Worm (Caenorhabditis elegans) whole organism, L2 larva: ENCODE measurements around the gene tmem-17.

ENCODE experiments used
- C34F6.9 ChIP-seq: fragments of 150-350 bp; optimal IDR thresholded peaks from 2 replicates; lab custom pipeline; 2014; ENCODE audit warnings: missing biosample characterization, missing genetic modification characterization
- F13H6.1 ChIP-seq: sonication (generic microtip); optimal IDR thresholded peaks from 2 replicates; lab custom pipeline; 2016; ENCODE audit warnings: missing genetic modification characterization, missing compliant biosample characterization
- R02D3.7 ChIP-seq: fragments of 150-350 bp; optimal IDR thresholded peaks from 2 replicates; lab custom pipeline; 2014; ENCODE audit warnings: missing biosample characterization, missing genetic modification characterization
- Y55F3AM.14 ChIP-seq: fragments of 200-800 bp; sonication (Bioruptor generic); optimal IDR thresholded peaks from 2 replicates; lab custom pipeline; 2018; ENCODE audit warnings: mild to moderate bottlenecking, missing genetic modification characterization, missing compliant biosample characterization
- alr-1 ChIP-seq: fragments of 150-350 bp; optimal IDR thresholded peaks from 2 replicates; lab custom pipeline; 2014; ENCODE audit warnings: missing biosample characterization, missing genetic modification characterization
- aly-2 ChIP-seq: fragments of 150-350 bp; optimal IDR thresholded peaks from 2 replicates; lab custom pipeline; 2014; ENCODE audit warnings: missing biosample characterization, missing genetic modification characterization
- ama-1 ChIP-seq: fragments of 150-350 bp; optimal IDR thresholded peaks from 2 replicates; lab custom pipeline; 2018; ENCODE audit warnings: inconsistent platforms
- blmp-1 ChIP-seq: sonication (generic microtip); optimal IDR thresholded peaks from 2 replicates; lab custom pipeline; 2017; ENCODE audit warnings: missing genetic modification characterization, mild to moderate bottlenecking, missing compliant biosample characterization, antibody characterized with exemption, moderate library complexity; ENCODE audit not compliant: insufficient read depth
- ceh-16 ChIP-seq: fragments of 150-350 bp; optimal IDR thresholded peaks from 2 replicates; lab custom pipeline; 2014; ENCODE audit warnings: missing biosample characterization, missing genetic modification characterization
- ceh-82 ChIP-seq: fragments of 150-350 bp; optimal IDR thresholded peaks from 2 replicates; lab custom pipeline; 2014; ENCODE audit warnings: missing biosample characterization, missing genetic modification characterization
- crh-2 ChIP-seq: sonication (generic microtip); optimal IDR thresholded peaks from 2 replicates; lab custom pipeline; 2017; ENCODE audit warnings: missing biosample characterization, missing genetic modification characterization
- egl-27 ChIP-seq: sonication (generic microtip); optimal IDR thresholded peaks from 3 replicates; lab custom pipeline; 2017; ENCODE audit warnings: missing biosample characterization, missing genetic modification reagents, missing genetic modification characterization
- elt-1 ChIP-seq: fragments of 150-350 bp; optimal IDR thresholded peaks from 2 replicates; lab custom pipeline; 2014; ENCODE audit warnings: missing biosample characterization, missing genetic modification characterization
- fos-1 ChIP-seq: fragments of 150-350 bp; optimal IDR thresholded peaks from 2 replicates; lab custom pipeline; 2014; ENCODE audit warnings: missing biosample characterization, missing genetic modification characterization
- gmeb-1 ChIP-seq: fragments of 150-350 bp; optimal IDR thresholded peaks from 2 replicates; lab custom pipeline; 2014; ENCODE audit warnings: missing biosample characterization, missing genetic modification characterization
- lin-11 ChIP-seq: fragments of 150-350 bp; sonication (generic microtip); optimal IDR thresholded peaks from 2 replicates; lab custom pipeline; 2014; ENCODE audit warnings: missing biosample characterization, missing genetic modification characterization, inconsistent platforms, mixed read lengths
- lin-13 ChIP-seq: fragments of 150-350 bp; optimal IDR thresholded peaks from 2 replicates; lab custom pipeline; 2014; ENCODE audit warnings: missing biosample characterization, missing genetic modification reagents, missing genetic modification characterization
- lin-39 ChIP-seq: fragments of 150-350 bp; optimal IDR thresholded peaks from 2 replicates; lab custom pipeline; 2014; ENCODE audit warnings: missing biosample characterization, missing genetic modification reagents, missing genetic modification characterization
- lsy-2 ChIP-seq, 2 experiments: fragments of 150-350 bp in 1 of 2; sonication (generic microtip) in 1 of 2; optimal IDR thresholded peaks; 2 replicates each; lab custom pipeline; 2014 to 2017; ENCODE audit warnings: missing biosample characterization in 2 of 2, missing genetic modification characterization in 2 of 2
- mab-5 ChIP-seq: fragments of 150-350 bp; optimal IDR thresholded peaks from 2 replicates; lab custom pipeline; 2014; ENCODE audit warnings: missing biosample characterization, missing genetic modification characterization
- mdl-1 ChIP-seq, 2 experiments: fragments of 150-350 bp in 1 of 2; sonication (generic microtip) in 1 of 2; optimal IDR thresholded peaks; 2 replicates each; lab custom pipeline; 2017; ENCODE audit warnings: missing biosample characterization in 2 of 2, missing genetic modification characterization in 2 of 2
- nhr-10 ChIP-seq: sonication (generic microtip); optimal IDR thresholded peaks from 2 replicates; lab custom pipeline; 2017; ENCODE audit warnings: missing biosample characterization, missing genetic modification characterization
- nhr-11 ChIP-seq: fragments of 150-350 bp; optimal IDR thresholded peaks from 2 replicates; lab custom pipeline; 2014; ENCODE audit warnings: missing biosample characterization, missing genetic modification characterization
- nhr-129 ChIP-seq: fragments of 150-350 bp; optimal IDR thresholded peaks from 2 replicates; lab custom pipeline; 2014; ENCODE audit warnings: missing biosample characterization, missing genetic modification characterization
- nhr-21 ChIP-seq: fragments of 150-350 bp; optimal IDR thresholded peaks from 2 replicates; lab custom pipeline; 2014; ENCODE audit warnings: missing biosample characterization, missing genetic modification characterization
- nhr-23 ChIP-seq: fragments of 150-350 bp; optimal IDR thresholded peaks from 2 replicates; lab custom pipeline; 2014; ENCODE audit warnings: missing biosample characterization, missing genetic modification reagents, missing genetic modification characterization
- nhr-25 ChIP-seq: fragments of 150-350 bp; sonication (generic microtip); optimal IDR thresholded peaks from 3 replicates; lab custom pipeline; 2014; ENCODE audit warnings: missing biosample characterization, missing genetic modification characterization
- nhr-6 ChIP-seq: fragments of 150-350 bp; optimal IDR thresholded peaks from 2 replicates; lab custom pipeline; 2014; ENCODE audit warnings: missing biosample characterization, missing genetic modification characterization
- nhr-77 ChIP-seq: fragments of 150-350 bp; optimal IDR thresholded peaks from 2 replicates; lab custom pipeline; 2014; ENCODE audit warnings: missing biosample characterization, missing genetic modification characterization
- sem-4 ChIP-seq: fragments of 150-350 bp; optimal IDR thresholded peaks from 2 replicates; lab custom pipeline; 2014; ENCODE audit warnings: missing biosample characterization, missing genetic modification reagents, missing genetic modification characterization
- skn-1 ChIP-seq: sonication (generic microtip); optimal IDR thresholded peaks from 2 replicates; lab custom pipeline; 2017; ENCODE audit warnings: missing biosample characterization, missing genetic modification characterization
- sma-3 ChIP-seq: sonication (generic microtip); optimal IDR thresholded peaks from 2 replicates; lab custom pipeline; 2016; ENCODE audit warnings: missing genetic modification reagents, missing genetic modification characterization, missing compliant biosample characterization
- sma-9 ChIP-seq, 2 experiments: fragments of 150-350 bp in 1 of 2; sonication (generic microtip) in 1 of 2; optimal IDR thresholded peaks; 2 replicates each; lab custom pipeline; 2014 to 2016; ENCODE audit warnings: missing genetic modification characterization in 2 of 2, mild to moderate bottlenecking in 1 of 2, missing biosample characterization in 1 of 2, missing compliant biosample characterization in 1 of 2, missing genetic modification reagents in 1 of 2, moderate library complexity in 1 of 2
- snpc-4 ChIP-seq: fragments of 150-350 bp; optimal IDR thresholded peaks from 2 replicates; lab custom pipeline; 2014; ENCODE audit warnings: missing biosample characterization, missing genetic modification characterization
- unc-39 ChIP-seq: fragments of 150-350 bp; optimal IDR thresholded peaks from 2 replicates; lab custom pipeline; 2014; ENCODE audit warnings: missing biosample characterization, missing genetic modification characterization
- zag-1 ChIP-seq: fragments of 150-350 bp; optimal IDR thresholded peaks from 2 replicates; lab custom pipeline; 2014; ENCODE audit warnings: missing biosample characterization, missing genetic modification characterization
- ztf-1 ChIP-seq: fragments of 200-800 bp; sonication (Bioruptor generic); conservative IDR thresholded peaks from 2 replicates; pipeline ENCODE4 v1.3.6; 2022; ENCODE audit warnings: missing genetic modification characterization, missing compliant biosample characterization
- ztf-4 ChIP-seq: fragments of 150-350 bp; optimal IDR thresholded peaks from 2 replicates; lab custom pipeline; 2014; ENCODE audit warnings: missing biosample characterization, missing genetic modification characterization

Gene tmem-17

ce11 chrIII:7080689-7081088 is 10.6 kb downstream of the tmem-17 start, which contains the start of gene ZK418.7:
Gene ZK418.7, minus strand, starts transcription at chrIII:7080789.
- no peak for TF ChIP-seq snpc-4 (tag; lab: Kevin White, UChicago)
- no peak for TF ChIP-seq sem-4 (tag; lab: Kevin White, UChicago)
- TF ChIP-seq crh-2 (tag; lab: Kevin White, UChicago): no peak
- no peak for TF ChIP-seq egl-27 (tag; lab: Kevin White, UChicago)
- TF ChIP-seq nhr-129 (tag; lab: Kevin White, UChicago): no peak
- no peak for TF ChIP-seq zag-1 (tag; lab: Kevin White, UChicago)
- no peak for TF ChIP-seq blmp-1 (tag; lab: Kevin White, UChicago)
- no peak for TF ChIP-seq mab-5 (tag; lab: Kevin White, UChicago)
- no peak for TF ChIP-seq sma-9 (GFP tag; optimal IDR thresholded peaks at IDR 0.05; lab: Kevin White, UChicago)
- no peak for TF ChIP-seq sma-9 (tag; optimal IDR thresholded peaks at IDR 0.05; lab: Kevin White, UChicago)
- no peak for TF ChIP-seq elt-1 (tag; lab: Kevin White, UChicago)
- no peak for TF ChIP-seq sma-3 (GFP tag; lab: Kevin White, UChicago)
- TF ChIP-seq C34F6.9 (tag; lab: Kevin White, UChicago): no peak

- TF ChIP-seq egl-27 (tag; lab: Kevin White, UChicago) (no peak), fos-1 (tag; lab: Kevin White, UChicago) (peak; percentile 76)
Observed at ce11 chrIII:7081488-7081887, 11.4 kb downstream of the tmem-17 start.

- TF ChIP-seq sma-9 (GFP tag; optimal IDR thresholded peaks at IDR 0.05; lab: Kevin White, UChicago): no peak
- TF ChIP-seq sma-9 (tag; optimal IDR thresholded peaks at IDR 0.05; lab: Kevin White, UChicago): no peak
- no peak for TF ChIP-seq F13H6.1 (tag; lab: Kevin White, UChicago)
- TF ChIP-seq ceh-16: no peak
Observed at ce11 chrIII:7083106-7083505, 13.0 kb downstream of the tmem-17 start.

ce11 chrIII:7084908-7085307 is 14.8 kb downstream of the tmem-17 start, which contains the start of gene tofu-7:
Gene tofu-7, minus strand, starts transcription at chrIII:7085018.
- TF ChIP-seq skn-1 (tag; lab: Kevin White, UChicago): no peak
- TF ChIP-seq mab-5 (tag; lab: Kevin White, UChicago): no peak
- no peak for TF ChIP-seq lsy-2 (tag; optimal IDR thresholded peaks at IDR 0.05; lab: Kevin White, UChicago)
- no peak for TF ChIP-seq crh-2 (tag; lab: Kevin White, UChicago)
- TF ChIP-seq Y55F3AM.14 (GFP tag; lab: Kevin White, UChicago): no peak
- no peak for TF ChIP-seq nhr-10 (tag; lab: Kevin White, UChicago)
- TF ChIP-seq mdl-1 (tag; optimal IDR thresholded peaks at IDR 0.05; lab: Kevin White, UChicago): no peak
- TF ChIP-seq elt-1 (tag; lab: Kevin White, UChicago): no peak
- TF ChIP-seq, all 48 proteins: peak for 0

ce11 chrIII:7087180-7087579 is 17.1 kb downstream of the tmem-17 start:
- no peak for TF ChIP-seq nhr-25 (tag; lab: Kevin White, UChicago)
- TF ChIP-seq gmeb-1 (tag; lab: Kevin White, UChicago): peak; percentile 4
- no peak for TF ChIP-seq sma-3 (GFP tag; lab: Kevin White, UChicago)
- TF ChIP-seq nhr-129 (tag; lab: Kevin White, UChicago): no peak

ce11 chrIII:7087691-7088323 is 17.7 kb downstream of the tmem-17 start, which contains the start of gene fubl-2:
Gene fubl-2, minus strand, starts transcription at chrIII:7087741.
- TF ChIP-seq ceh-82 (tag; lab: Kevin White, UChicago) (no peak), sem-4 (tag; lab: Kevin White, UChicago) (no peak), lin-39 (tag; lab: Kevin White, UChicago) (no peak), R02D3.7 (tag; lab: Kevin White, UChicago) (no peak), ceh-16 (no peak), nhr-6 (tag; lab: Kevin White, UChicago) (no peak), fos-1 (tag; lab: Kevin White, UChicago) (peak; percentile 50), lin-11 (tag; lab: Kevin White, UChicago) (peak; percentile 29), lin-13 (GFP tag; lab: Kevin White, UChicago) (peak; percentile 76), nhr-25 (tag; lab: Kevin White, UChicago) (no peak), mdl-1 (tag; optimal IDR thresholded peaks at IDR 0.05; lab: Kevin White, UChicago) (no peak), C34F6.9 (tag; lab: Kevin White, UChicago) (peak; percentile 66), alr-1 (no peak), ztf-4 (tag; lab: Kevin White, UChicago) (no peak), nhr-11 (tag; lab: Kevin White, UChicago) (no peak), ztf-1 (GFP tag; lab: Robert Waterston, UW) (no peak), unc-39 (tag; lab: Kevin White, UChicago) (no peak), nhr-77 (tag; lab: Kevin White, UChicago) (no peak), nhr-23 (tag; lab: Kevin White, UChicago) (no peak), aly-2 (tag; lab: Kevin White, UChicago) (no peak), nhr-21 (tag; lab: Kevin White, UChicago) (peak; percentile 8), ama-1 (no peak), sma-9 (GFP tag; optimal IDR thresholded peaks at IDR 0.05; lab: Kevin White, UChicago) (peak; percentile 66), sma-9 (tag; optimal IDR thresholded peaks at IDR 0.05; lab: Kevin White, UChicago) (no peak), mab-5 (tag; lab: Kevin White, UChicago) (no peak), elt-1 (tag; lab: Kevin White, UChicago) (no peak), Y55F3AM.14 (GFP tag; lab: Kevin White, UChicago) (no peak), lsy-2 (tag; optimal IDR thresholded peaks at IDR 0.05; lab: Kevin White, UChicago) (peak; percentile 22 to 86), F13H6.1 (tag; lab: Kevin White, UChicago) (peak; percentile 69)
